Worm (Caenorhabditis elegans): ENCODE results near the gene trpp-1.

trpp-1 gene

DNA sequence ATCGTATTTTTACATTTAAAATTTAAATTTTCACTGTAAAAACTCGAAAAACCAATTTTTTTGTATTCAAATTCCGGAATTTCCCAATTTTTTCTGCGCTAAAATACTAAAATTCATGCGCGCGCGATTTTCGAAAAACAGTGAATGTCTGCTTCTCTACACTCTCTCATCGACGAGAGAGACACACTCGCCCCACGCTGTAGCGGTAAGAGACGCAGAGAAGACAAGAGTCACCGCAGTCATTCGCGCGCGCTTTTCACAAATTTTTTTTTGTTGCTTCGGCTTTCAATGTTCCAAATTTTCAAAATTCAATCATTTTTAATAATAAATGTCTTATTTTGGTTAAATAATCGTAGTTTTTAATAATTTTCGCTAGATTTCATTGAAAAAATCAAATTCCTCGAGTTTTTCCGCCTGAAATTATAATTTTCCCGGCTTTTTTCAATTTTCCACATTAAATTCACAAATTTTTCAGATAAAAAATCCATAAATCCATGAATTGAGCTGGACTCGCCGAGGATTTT, 15.6 kb upstream of the trpp-1 start, which contains the start of gene arid-1 (continued):
- TF ChIP-seq pbrm-1 (GFP tag; IDR thresholded peaks at IDR 0.05) (peak; percentile 29; the same call in 1 of the 2 replicates), hmg-20 (GFP tag; IDR thresholded peaks at IDR 0.05) (no peak), madf-6 (GFP tag; IDR thresholded peaks at IDR 0.05) (peak; percentile 83), attf-3 (GFP tag; conservative IDR thresholded peaks at IDR 0.05) (0 out of 2 replicates have a peak, but pooled peaks have one; percentile 38), lsl-1 (GFP tag; optimal IDR thresholded peaks at IDR 0.05) (peak; percentile 53), hmg-1.2 (GFP tag; IDR thresholded peaks at IDR 0.05) (peak; percentile 99), ama-1 (optimal IDR thresholded peaks at IDR 0.05) (no peak), ama-1 (GFP tag; optimal IDR thresholded peaks at IDR 0.05) (no peak), F37B4.10 (GFP tag; IDR thresholded peaks at IDR 0.05) (no peak), lin-35 (GFP tag; optimal IDR thresholded peaks at IDR 0.05) (peak in 1 of 3 experiments; percentile 39), tbp1 (GFP tag; optimal IDR thresholded peaks at IDR 0.05) (peak; percentile 37)

DNA sequence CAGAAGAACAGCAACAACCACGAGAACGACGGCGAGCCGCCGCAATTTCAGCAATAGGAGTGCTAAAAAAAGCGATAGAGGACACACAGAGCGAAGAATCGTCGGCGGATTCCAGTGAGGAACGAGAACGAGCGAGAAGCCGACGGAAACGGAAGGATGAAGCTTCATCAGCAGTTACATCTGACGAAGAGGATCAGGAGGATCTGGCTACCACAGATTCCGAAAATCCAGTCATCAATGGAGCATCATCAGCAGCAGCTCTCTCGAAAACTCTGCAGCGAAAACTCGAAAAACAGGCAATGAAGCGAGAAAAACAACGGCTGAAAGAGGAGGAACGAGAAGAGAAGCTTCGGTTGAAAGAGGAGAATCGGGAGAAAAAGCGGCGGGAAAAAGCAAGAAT, 12.0 kb upstream of the trpp-1 start:
- TF ChIP-seq akir-1 (GFP tag; optimal IDR thresholded peaks at IDR 0.05), result no peak
- TF ChIP-seq ztf-25 (GFP tag; IDR thresholded peaks at IDR 0.05), result no peak
- TF ChIP-seq ccch-3 (GFP tag; optimal IDR thresholded peaks at IDR 0.05), result no peak
- TF ChIP-seq hlh-12 (tag; optimal IDR thresholded peaks at IDR 0.05), result no peak
- TF ChIP-seq him-1 (tag; optimal IDR thresholded peaks at IDR 0.05), result no peak
- no peak for TF ChIP-seq lsl-1 (GFP tag; optimal IDR thresholded peaks at IDR 0.05)
- no peak for TF ChIP-seq madf-6 (GFP tag; IDR thresholded peaks at IDR 0.05)
- no peak for TF ChIP-seq F57A8.1 (GFP tag; optimal IDR thresholded peaks at IDR 0.05)
- TF ChIP-seq attf-3 (GFP tag; conservative IDR thresholded peaks at IDR 0.05), result no peak
- TF ChIP-seq tbx-9 (tag; optimal IDR thresholded peaks at IDR 0.05; ENCODE audit: borderline replicate concordance), result no peak
- TF ChIP-seq ceh-100 (GFP tag; IDR thresholded peaks at IDR 0.05), result no peak
- no peak for TF ChIP-seq ztf-22 (GFP tag; optimal IDR thresholded peaks at IDR 0.05)
- no peak for TF ChIP-seq cebp-2 (GFP tag; IDR thresholded peaks at IDR 0.05)
- no peak for TF ChIP-seq egl-18 (GFP tag; IDR thresholded peaks at IDR 0.05)
- no peak for TF ChIP-seq F22D6.2 (tag; optimal IDR thresholded peaks at IDR 0.05)
- no peak for TF ChIP-seq nfyb-1 (GFP tag; IDR thresholded peaks at IDR 0.05)
- TF ChIP-seq tbp1 (GFP tag; optimal IDR thresholded peaks at IDR 0.05), result no peak
- no peak for TF ChIP-seq lir-1 (GFP tag; conservative IDR thresholded peaks at IDR 0.05)
- no peak for TF ChIP-seq repo-1 (tag; optimal IDR thresholded peaks at IDR 0.05)

DNA sequence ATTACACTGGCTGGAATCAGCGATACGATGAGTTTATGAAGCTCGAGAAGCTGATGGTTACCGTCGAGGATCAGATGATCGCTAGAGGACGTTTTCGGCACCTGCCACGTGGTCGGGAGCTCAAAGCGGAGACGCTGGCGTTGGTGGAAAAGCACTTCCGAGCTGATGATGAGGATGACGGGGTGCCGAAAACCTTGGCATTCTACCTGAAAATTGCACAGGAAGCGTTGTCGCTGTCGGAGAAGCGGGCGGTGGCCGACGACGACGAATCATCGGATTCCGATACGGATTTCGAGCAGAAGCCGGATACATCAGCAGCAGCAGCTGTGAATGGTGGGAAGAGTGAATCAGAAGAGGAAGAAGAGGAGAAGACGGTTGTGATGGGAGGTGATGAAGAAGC, 6.6 kb upstream of the trpp-1 start:
- peak; percentile 47; the same call in 1 of the 2 replicates for TF ChIP-seq egrh-3 (GFP tag; IDR thresholded peaks at IDR 0.05)
- no peak for TF ChIP-seq C06A6.2 (GFP tag; conservative IDR thresholded peaks at IDR 0.05)
- no peak for TF ChIP-seq efl-1 (GFP tag; optimal IDR thresholded peaks at IDR 0.05)
- peak; percentile 85 for TF ChIP-seq zfh-2 (GFP tag; conservative IDR thresholded peaks at IDR 0.05)
- TF ChIP-seq F37B4.10 (GFP tag; IDR thresholded peaks at IDR 0.05), result 0 out of 2 replicates have a peak, but pooled peaks have one; percentile 20
- TF ChIP-seq tlf-1 (GFP tag; optimal IDR thresholded peaks at IDR 0.05), result no peak

DNA sequence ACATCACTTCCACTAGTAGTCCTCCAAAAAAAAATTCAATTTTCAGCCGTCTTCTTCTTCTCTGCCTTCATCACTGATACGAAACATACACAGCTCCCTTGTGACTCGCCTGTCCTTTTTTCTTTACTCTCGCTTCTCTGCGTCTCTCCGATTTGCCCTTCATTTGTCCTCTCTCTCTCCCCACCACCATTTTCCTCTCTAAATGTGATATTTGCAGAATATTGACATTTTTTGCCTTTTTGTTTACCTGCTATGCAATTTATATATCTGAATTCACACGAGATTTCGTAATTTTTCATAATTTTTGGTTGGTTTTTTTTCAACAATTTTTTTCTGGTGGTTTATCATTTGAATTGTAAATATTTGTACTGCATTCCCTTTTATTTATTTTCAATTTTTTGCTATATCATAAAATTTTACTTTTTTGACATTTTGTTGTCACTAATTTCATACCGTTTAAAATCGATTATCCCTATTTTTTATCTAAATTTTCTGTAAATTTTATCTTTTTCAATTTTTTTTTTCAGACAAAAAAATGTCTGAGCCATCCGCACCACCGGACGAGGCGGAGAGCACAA, 2.5 kb downstream of the trpp-1 start, which contains the start of gene lec-12:
TSS of gene lec-12 (plus strand) at position 528 of the 578 bp plus-strand sequence.
- TF ChIP-seq zfh-2 (GFP tag; conservative IDR thresholded peaks at IDR 0.05), result 0 out of 2 replicates have a peak, but pooled peaks have one; percentile 16
- TF ChIP-seq attf-5 (GFP tag; optimal IDR thresholded peaks at IDR 0.05), result peak; percentile 21
- 0 out of 2 replicates have a peak, but pooled peaks have one; percentile 38 for TF ChIP-seq B0336.3 (GFP tag; IDR thresholded peaks at IDR 0.05)
- peak; percentile 79; the same call in 1 of the 2 replicates for TF ChIP-seq hmg-1.2 (GFP tag; IDR thresholded peaks at IDR 0.05)
- no peak for TF ChIP-seq athp-1 (tag; optimal IDR thresholded peaks at IDR 0.05)
- TF ChIP-seq cebp-1 (GFP tag; IDR thresholded peaks at IDR 0.05), result peak; percentile 12; the same call in 1 of the 2 replicates
- peak; percentile 82 for TF ChIP-seq cebp-1 (tag; optimal IDR thresholded peaks at IDR 0.05)
- TF ChIP-seq nhr-120 (GFP tag; IDR thresholded peaks at IDR 0.05), result no peak
- peak; percentile 56 for TF ChIP-seq nhr-80 (tag; optimal IDR thresholded peaks at IDR 0.05)
- no peak for TF ChIP-seq B0261.1 (tag; optimal IDR thresholded peaks at IDR 0.05)
- no peak for TF ChIP-seq mcd-1 (GFP tag; IDR thresholded peaks at IDR 0.05)
- no peak for TF ChIP-seq nhr-90 (tag; optimal IDR thresholded peaks at IDR 0.05)
- TF ChIP-seq lin-40 (tag; optimal IDR thresholded peaks at IDR 0.05), result peak; percentile 28
- TF ChIP-seq pha-4 (tag; optimal IDR thresholded peaks at IDR 0.05), result peak; percentile 32
- TF ChIP-seq ceh-79 (tag; optimal IDR thresholded peaks at IDR 0.05), result no peak
- TF ChIP-seq dpl-1 (GFP tag; optimal IDR thresholded peaks at IDR 0.05), result no peak

All from whole organism, young adult.